Worm (Caenorhabditis elegans): ENCODE measurements around the gene ugt-50.

- TF ChIP-seq nhr-237 (tag; optimal IDR thresholded peaks at IDR 0.05) = no peak
- TF ChIP-seq nhr-129 (tag; optimal IDR thresholded peaks at IDR 0.05) = no peak
- TF ChIP-seq elt-3 (tag; optimal IDR thresholded peaks at IDR 0.05) = no peak
- no peak for TF ChIP-seq unc-55 (GFP tag; optimal IDR thresholded peaks at IDR 0.05)
- no peak for TF ChIP-seq unc-62 (GFP tag; optimal IDR thresholded peaks at IDR 0.05)
- TF ChIP-seq nhr-12 (tag; optimal IDR thresholded peaks at IDR 0.05) = no peak
- TF ChIP-seq ztf-11 (tag; optimal IDR thresholded peaks at IDR 0.05) = no peak
- no peak for TF ChIP-seq lin-13 (GFP tag; optimal IDR thresholded peaks at IDR 0.05)
- TF ChIP-seq alr-1 (tag; optimal IDR thresholded peaks at IDR 0.05) = no peak
- no peak for TF ChIP-seq lin-39 (tag; optimal IDR thresholded peaks at IDR 0.05)
- TF ChIP-seq mab-5 (tag; optimal IDR thresholded peaks at IDR 0.05) = no peak
These were observed 38.7 kb downstream of the ugt-50 start for ce11 chrX:12730075-12730474.

Measured in whole organism, L2 larva.